Worm (Caenorhabditis elegans): ENCODE measurements around the gene F55H2.8.

DNA sequence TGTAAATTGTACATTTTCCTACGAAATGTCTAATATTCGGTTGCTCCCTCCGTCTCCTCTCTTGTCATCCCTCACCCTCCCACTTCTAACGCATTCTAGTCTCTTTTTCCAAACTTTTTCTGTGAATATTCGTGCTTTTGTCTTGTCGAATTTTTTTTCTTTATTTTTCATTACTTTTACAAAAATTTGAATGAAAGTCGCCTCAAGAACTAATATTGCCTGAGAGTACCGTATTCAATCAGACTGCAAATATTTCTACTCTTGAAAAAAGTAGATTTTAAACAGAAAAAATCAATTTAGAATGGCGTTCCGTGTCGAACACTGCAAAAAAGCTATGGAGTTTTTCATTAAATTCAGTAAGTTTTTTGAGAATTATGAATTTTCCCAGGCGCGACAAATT is 42.6 kb downstream of the F55H2.8 start, which contains the start of gene ZK1098.11:
- TF ChIP-seq ztf-16 (tag; optimal IDR thresholded peaks at IDR 0.05): no peak
- TF ChIP-seq ama-1 (optimal IDR thresholded peaks at IDR 0.05): no peak
- no peak for TF ChIP-seq nhr-11 (tag; optimal IDR thresholded peaks at IDR 0.05)
- TF ChIP-seq hlh-30 (tag; optimal IDR thresholded peaks at IDR 0.05; ENCODE audit: insufficient read depth): no peak

Measured in whole organism, late embryonic.